Worm (Caenorhabditis elegans) whole organism, young adult: ENCODE data around the gene Y45G5AM.4.

Experiments
- F10E7.11 ChIP-seq: sonication (generic microtip); optimal IDR thresholded peaks from 2 replicates; lab custom pipeline; 2017; ENCODE audit warnings: mild to moderate bottlenecking, missing genetic modification characterization, moderate library complexity, missing compliant biosample characterization
- ama-1 ChIP-seq, 3 experiments: fragments of 150-350 bp in 1 of 3; sonication (generic microtip) in 2 of 3; optimal IDR thresholded peaks; 2 replicates each; lab custom pipeline; 2014 to 2018; ENCODE audit warnings: missing biosample characterization in 2 of 3, missing genetic modification characterization in 2 of 3, missing genetic modification reagents in 2 of 3
- nfya-1 ChIP-seq: sonication (generic microtip); optimal IDR thresholded peaks from 2 replicates; lab custom pipeline; 2017; ENCODE audit warnings: antibody characterized with exemption, missing compliant biosample characterization, missing genetic modification characterization, borderline replicate concordance; ENCODE audit not compliant: insufficient read depth
- snpc-1.1 ChIP-seq: sonication (generic microtip); optimal IDR thresholded peaks from 2 replicates; lab custom pipeline; 2017; ENCODE audit warnings: missing genetic modification characterization, mild to moderate bottlenecking, missing compliant biosample characterization, antibody characterized with exemption, moderate library complexity, missing genotype, missing genetic modification reagents; ENCODE audit not compliant: insufficient read depth

ce11 chrV:4181272-4181671 lies 18.2 kb downstream of the Y45G5AM.4 start:
- TF ChIP-seq nfya-1 (tag; lab: Kevin White, UChicago) (no peak), F10E7.11 (no peak), ama-1 (optimal IDR thresholded peaks at IDR 0.05; lab: Kevin White, UChicago) (no peak), ama-1 (GFP tag; optimal IDR thresholded peaks at IDR 0.05; lab: Kevin White, UChicago) (no peak), snpc-1.1 (tag; lab: Kevin White, UChicago) (no peak)
